Worm (Caenorhabditis elegans) whole organism, L4 larva: Measurements from ENCODE around the gene T10D4.15.

Experiments used
- D1046.2 ChIP-seq: fragments of 200-800 bp; sonication (Bioruptor generic); IDR thresholded peaks from 2 replicates; pipeline ENCODE4 v1.3.6; 2022; ENCODE audit warnings: missing genetic modification characterization, missing compliant biosample characterization
- F49E8.2 ChIP-seq: sonication (generic microtip); optimal IDR thresholded peaks from 2 replicates; lab custom pipeline; 2016; ENCODE audit warnings: missing compliant biosample characterization, mild to moderate bottlenecking, missing genetic modification characterization, borderline replicate concordance
- R02D3.7 ChIP-seq: fragments of 150-350 bp; sonication (generic microtip); optimal IDR thresholded peaks from 3 replicates; lab custom pipeline; 2014; ENCODE audit warnings: missing biosample characterization, missing genetic modification characterization
- Y105C5A.15 ChIP-seq: fragments of 200-800 bp; sonication (Bioruptor generic); IDR thresholded peaks from 2 replicates; pipeline ENCODE4 v1.3.6; 2022; ENCODE audit warnings: missing genetic modification characterization, missing compliant biosample characterization
- Y48G9A.11 ChIP-seq: fragments of 200-800 bp; sonication (Bioruptor generic); IDR thresholded peaks from 2 replicates; pipeline ENCODE4 v1.3.6; 2022; ENCODE audit warnings: missing genetic modification reagents, missing genetic modification characterization, missing compliant biosample characterization
- ZK337.2 ChIP-seq: fragments of 200-800 bp; sonication (Bioruptor generic); IDR thresholded peaks from 2 replicates; pipeline ENCODE4 v1.3.6; 2022; ENCODE audit warnings: missing genetic modification reagents, missing genetic modification characterization, missing compliant biosample characterization
- arid-1 ChIP-seq: fragments of 200-800 bp; sonication (Bioruptor generic); conservative IDR thresholded peaks from 2 replicates; pipeline ENCODE4 v1.3.6; 2022; ENCODE audit warnings: missing genetic modification reagents, missing genetic modification characterization, missing compliant biosample characterization
- attf-4 ChIP-seq: sonication (generic microtip); optimal IDR thresholded peaks from 3 replicates; lab custom pipeline; 2017; ENCODE audit warnings: missing biosample characterization, missing genetic modification characterization
- ceh-20 ChIP-seq: fragments of 200-800 bp; sonication (Bioruptor generic); IDR thresholded peaks from 2 replicates; pipeline ENCODE4 v1.3.6; 2022; ENCODE audit warnings: missing genetic modification reagents, missing genetic modification characterization, missing compliant biosample characterization
- ceh-44 ChIP-seq: fragments of 200-800 bp; sonication (Bioruptor generic); IDR thresholded peaks from 2 replicates; pipeline ENCODE4 v1.3.6; 2022; ENCODE audit warnings: missing genetic modification reagents, missing genetic modification characterization, missing compliant biosample characterization
- ceh-82 ChIP-seq: sonication (generic microtip); optimal IDR thresholded peaks from 2 replicates; lab custom pipeline; 2017; ENCODE audit warnings: missing biosample characterization, missing genetic modification characterization
- ces-1 ChIP-seq: fragments of 150-350 bp; sonication (generic microtip); optimal IDR thresholded peaks from 4 replicates; lab custom pipeline; 2014; ENCODE audit warnings: missing biosample characterization, missing genetic modification reagents, missing genetic modification characterization
- ctbp-1 ChIP-seq: fragments of 200-800 bp; sonication (Bioruptor generic); IDR thresholded peaks from 2 replicates; pipeline ENCODE4 v1.3.6; 2022; ENCODE audit warnings: missing genetic modification reagents, missing genetic modification characterization, missing compliant biosample characterization
- dpl-1 ChIP-seq: fragments of 150-350 bp; optimal IDR thresholded peaks from 2 replicates; lab custom pipeline; 2014; ENCODE audit warnings: missing biosample characterization, missing genetic modification reagents, missing genetic modification characterization
- duxl-1 ChIP-seq: sonication (generic microtip); optimal IDR thresholded peaks from 2 replicates; lab custom pipeline; 2016; ENCODE audit warnings: mild to moderate bottlenecking, missing genetic modification characterization, moderate library complexity, missing compliant biosample characterization; ENCODE audit not compliant: poor library complexity
- dve-1 ChIP-seq: sonication (generic microtip); optimal IDR thresholded peaks from 2 replicates; lab custom pipeline; 2017; ENCODE audit warnings: antibody characterized with exemption, mild to moderate bottlenecking, missing genetic modification characterization, missing compliant biosample characterization; ENCODE audit not compliant: insufficient read depth
- egl-27 ChIP-seq: sonication (generic microtip); optimal IDR thresholded peaks from 3 replicates; lab custom pipeline; 2017; ENCODE audit warnings: missing biosample characterization, missing genetic modification reagents, missing genetic modification characterization
- hif-1 ChIP-seq, 2 experiments: sonication (generic microtip); optimal IDR thresholded peaks; 2 replicates each; lab custom pipeline; 2016 to 2017; ENCODE audit warnings: missing compliant biosample characterization in 2 of 2, missing genetic modification characterization in 2 of 2, missing genetic modification reagents in 2 of 2, missing genotype in 2 of 2, mild to moderate bottlenecking in 1 of 2
- hmg-1.1 ChIP-seq: fragments of 200-800 bp; sonication (Bioruptor generic); IDR thresholded peaks from 2 replicates; pipeline ENCODE4 v1.3.6; 2022; ENCODE audit warnings: missing genetic modification reagents, missing genetic modification characterization, missing compliant biosample characterization
- lin-15B ChIP-seq: fragments of 150-350 bp; sonication (generic microtip); optimal IDR thresholded peaks from 3 replicates; lab custom pipeline; 2014; ENCODE audit warnings: missing biosample characterization, missing genetic modification characterization
- lin-29 ChIP-seq: fragments of 200-800 bp; sonication (Bioruptor generic); IDR thresholded peaks from 2 replicates; pipeline ENCODE4 v1.3.6; 2022; ENCODE audit warnings: missing genetic modification reagents, missing genetic modification characterization, missing compliant biosample characterization
- madf-5 ChIP-seq, 2 experiments: fragments of 200-800 bp; sonication (Bioruptor generic); IDR thresholded peaks; 2 replicates each; pipeline ENCODE4 v1.3.6; 2022; ENCODE audit warnings: missing compliant biosample characterization in 2 of 2, missing genetic modification characterization in 2 of 2
- madf-9 ChIP-seq: fragments of 200-800 bp; sonication (Bioruptor generic); conservative IDR thresholded peaks from 2 replicates; pipeline ENCODE4 v1.3.6; 2022; ENCODE audit warnings: missing genetic modification reagents, missing genetic modification characterization, missing compliant biosample characterization
- mdl-1 ChIP-seq, 2 experiments: fragments of 150-350 bp in 1 of 2; sonication (generic microtip) in 1 of 2; optimal IDR thresholded peaks; 2 replicates each; lab custom pipeline; 2014 to 2017; ENCODE audit warnings: missing biosample characterization in 2 of 2, missing genetic modification characterization in 2 of 2
- mep-1 ChIP-seq: fragments of 150-350 bp; sonication (generic microtip); optimal IDR thresholded peaks from 3 replicates; lab custom pipeline; 2014; ENCODE audit warnings: missing biosample characterization, missing genetic modification characterization
- mes-2 ChIP-seq: sonication (generic microtip); optimal IDR thresholded peaks from 2 replicates; lab custom pipeline; 2016; ENCODE audit warnings: missing genotype, mild to moderate bottlenecking, missing genetic modification characterization, missing compliant biosample characterization; ENCODE audit not compliant: poor library complexity, severe bottlenecking
- nhr-10 ChIP-seq: fragments of 150-350 bp; optimal IDR thresholded peaks from 2 replicates; lab custom pipeline; 2014; ENCODE audit warnings: missing biosample characterization, missing genetic modification characterization
- nhr-111 ChIP-seq: fragments of 200-800 bp; sonication (Bioruptor generic); optimal IDR thresholded peaks from 2 replicates; lab custom pipeline; 2018; ENCODE audit warnings: mild to moderate bottlenecking, missing genetic modification characterization, missing compliant biosample characterization
- nhr-48 ChIP-seq: sonication (generic microtip); optimal IDR thresholded peaks from 2 replicates; lab custom pipeline; 2016; ENCODE audit warnings: mild to moderate bottlenecking, missing genetic modification characterization, missing compliant biosample characterization
- nhr-6 ChIP-seq: fragments of 150-350 bp; optimal IDR thresholded peaks from 2 replicates; lab custom pipeline; 2014; ENCODE audit warnings: missing biosample characterization, missing genetic modification characterization
- set-16 ChIP-seq: fragments of 200-800 bp; sonication (Bioruptor generic); IDR thresholded peaks from 2 replicates; pipeline ENCODE4 v1.3.6; 2022; ENCODE audit warnings: missing genetic modification reagents, missing genetic modification characterization, missing compliant biosample characterization
- skn-1 ChIP-seq: fragments of 150-350 bp; optimal IDR thresholded peaks from 2 replicates; lab custom pipeline; 2014; ENCODE audit warnings: missing biosample characterization, missing genetic modification characterization
- snpc-1.2 ChIP-seq: fragments of 200-800 bp; sonication (Bioruptor generic); IDR thresholded peaks from 2 replicates; pipeline ENCODE4 v1.3.6; 2022; ENCODE audit warnings: missing genetic modification reagents, missing genetic modification characterization, missing compliant biosample characterization
- unc-62 ChIP-seq, 3 experiments: fragments of 150-350 bp in 1 of 3; sonication (generic microtip); optimal IDR thresholded peaks in 2 of 3; peaks in 1 of 3; 1 replicate in 1 of 3; 2 replicates in 2 of 3; lab custom pipeline; 2014 to 2017; ENCODE audit warnings: missing biosample characterization in 3 of 3, missing genetic modification characterization in 3 of 3, missing genetic modification reagents in 3 of 3, missing genotype in 1 of 3
- zag-1 ChIP-seq: fragments of 150-350 bp; optimal IDR thresholded peaks from 2 replicates; lab custom pipeline; 2014; ENCODE audit warnings: missing biosample characterization, missing genetic modification characterization

Gene T10D4.15

DNA sequence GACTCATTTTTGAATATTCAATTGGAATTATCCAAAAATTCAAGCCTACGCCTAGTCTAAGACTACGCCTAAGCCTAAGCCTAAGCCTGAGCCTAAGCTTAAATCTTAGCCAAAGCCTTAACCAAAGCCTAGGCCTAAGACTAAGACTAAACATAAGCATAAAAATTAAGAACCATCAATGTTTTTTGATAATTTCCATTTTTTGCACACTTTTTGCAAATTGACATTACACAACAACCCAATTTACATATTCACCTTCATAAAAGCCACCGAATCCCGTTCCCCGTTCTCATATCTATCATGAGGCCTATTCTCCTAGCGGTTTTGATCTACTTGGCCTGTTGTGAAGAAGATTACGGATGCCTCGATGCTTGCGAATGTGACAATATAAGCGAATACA, 28.5 kb upstream of the T10D4.15 start, which contains the start of gene T10D4.7:
Gene T10D4.7, plus strand, starts transcription at position 301 of the 400 bp plus-strand sequence.
- TF ChIP-seq duxl-1: no peak
- TF ChIP-seq Y105C5A.15: no peak
- no peak for TF ChIP-seq dve-1
- TF ChIP-seq, all 104 proteins: peak for 0

DNA sequence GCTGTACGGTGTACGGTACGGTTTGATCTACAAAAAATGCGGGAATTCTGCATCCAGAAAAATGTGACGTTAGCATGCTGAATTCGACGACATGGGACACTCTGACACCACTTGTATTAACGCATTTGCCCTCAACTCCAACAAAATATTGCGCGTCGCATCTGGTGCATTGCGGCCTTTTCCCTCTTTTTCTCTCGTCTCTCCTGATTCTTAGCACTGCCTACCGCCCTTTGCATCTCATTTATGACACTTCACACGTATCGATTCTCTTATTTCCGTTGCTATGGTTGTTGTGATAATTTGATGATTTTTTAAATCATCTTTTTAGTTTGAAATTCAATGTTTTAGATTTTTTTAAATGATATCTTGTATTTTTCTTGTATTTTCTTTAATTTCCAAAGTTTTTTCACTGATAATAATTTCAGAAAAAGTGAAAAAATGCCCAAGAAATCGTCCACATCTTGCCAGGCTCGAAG, 27.0 kb upstream of the T10D4.15 start, which contains the start of gene T10D4.6:
Gene T10D4.6, plus strand, starts transcription at position 426 of the 476 bp plus-strand sequence.
- TF ChIP-seq F49E8.2 (tag; lab: Kevin White, UChicago) (no peak), nhr-6 (tag; lab: Kevin White, UChicago) (peak; percentile 0), mes-2 (tag; lab: Kevin White, UChicago) (peak; percentile 47), arid-1 (GFP tag; lab: Robert Waterston, UW) (no peak), ZK337.2 (GFP tag; lab: Robert Waterston, UW) (no peak), lin-15B (tag; lab: Kevin White, UChicago) (no peak), zag-1 (tag; lab: Kevin White, UChicago) (no peak), nhr-111 (GFP tag; lab: Kevin White, UChicago) (no peak), attf-4 (tag; lab: Kevin White, UChicago) (no peak), ces-1 (GFP tag; lab: Kevin White, UChicago) (no peak), hmg-1.1 (GFP tag; lab: Robert Waterston, UW) (peak; percentile 44; the same call in 1 of the 2 replicates), skn-1 (tag; lab: Kevin White, UChicago) (no peak), ceh-20 (GFP tag; lab: Robert Waterston, UW) (no peak), ceh-44 (no peak), lin-29 (no peak), duxl-1 (no peak), ceh-82 (no peak), dpl-1 (GFP tag; lab: Kevin White, UChicago) (peak; percentile 24), madf-9 (GFP tag; lab: Robert Waterston, UW) (no peak), D1046.2 (GFP tag; lab: Robert Waterston, UW) (no peak)
- TF ChIP-seq, all 104 proteins: peak for 4

ce11 chrII:3123206-3123605, 22.7 kb upstream of the T10D4.15 start, which contains the start of gene srh-71:
srh-71 (plus strand) TSS chrII:3123506.
- TF ChIP-seq hif-1 (tag; optimal IDR thresholded peaks at IDR 0.05; lab: Kevin White, UChicago): no peak
- TF ChIP-seq mdl-1 (tag; optimal IDR thresholded peaks at IDR 0.05; lab: Kevin White, UChicago): no peak
- no peak for TF ChIP-seq egl-27 (tag; lab: Kevin White, UChicago)
- TF ChIP-seq unc-62 (GFP tag; optimal IDR thresholded peaks at IDR 0.05 in 1 of 2; lab: Kevin White, UChicago): no peak
- TF ChIP-seq unc-62 (tag; optimal IDR thresholded peaks at IDR 0.05; lab: Kevin White, UChicago): no peak
- no peak for TF ChIP-seq lin-15B (tag; lab: Kevin White, UChicago)
- TF ChIP-seq snpc-1.2: no peak
- no peak for TF ChIP-seq set-16 (GFP tag; lab: Robert Waterston, UW)
- no peak for TF ChIP-seq dve-1
- no peak for TF ChIP-seq mep-1 (tag; lab: Kevin White, UChicago)
- TF ChIP-seq zag-1 (tag; lab: Kevin White, UChicago): no peak
- no peak for TF ChIP-seq nhr-10
- TF ChIP-seq skn-1 (tag; lab: Kevin White, UChicago): no peak
- no peak for TF ChIP-seq nhr-48 (tag; lab: Kevin White, UChicago)
- no peak for TF ChIP-seq ctbp-1 (GFP tag; lab: Robert Waterston, UW)
- TF ChIP-seq Y48G9A.11 (GFP tag; lab: Robert Waterston, UW): no peak
- TF ChIP-seq R02D3.7 (tag; lab: Kevin White, UChicago): no peak
- TF ChIP-seq madf-5 (GFP tag; IDR thresholded peaks at IDR 0.05; lab: Robert Waterston, UW): no peak
- TF ChIP-seq ceh-20 (GFP tag; lab: Robert Waterston, UW): no peak
